Worm (Caenorhabditis elegans): Measurements from ENCODE around the gene hsd-3.
A peak's percentile ranks its signal among the peaks of the same experiment; 100 is the strongest.

Gene hsd-3

DNA sequence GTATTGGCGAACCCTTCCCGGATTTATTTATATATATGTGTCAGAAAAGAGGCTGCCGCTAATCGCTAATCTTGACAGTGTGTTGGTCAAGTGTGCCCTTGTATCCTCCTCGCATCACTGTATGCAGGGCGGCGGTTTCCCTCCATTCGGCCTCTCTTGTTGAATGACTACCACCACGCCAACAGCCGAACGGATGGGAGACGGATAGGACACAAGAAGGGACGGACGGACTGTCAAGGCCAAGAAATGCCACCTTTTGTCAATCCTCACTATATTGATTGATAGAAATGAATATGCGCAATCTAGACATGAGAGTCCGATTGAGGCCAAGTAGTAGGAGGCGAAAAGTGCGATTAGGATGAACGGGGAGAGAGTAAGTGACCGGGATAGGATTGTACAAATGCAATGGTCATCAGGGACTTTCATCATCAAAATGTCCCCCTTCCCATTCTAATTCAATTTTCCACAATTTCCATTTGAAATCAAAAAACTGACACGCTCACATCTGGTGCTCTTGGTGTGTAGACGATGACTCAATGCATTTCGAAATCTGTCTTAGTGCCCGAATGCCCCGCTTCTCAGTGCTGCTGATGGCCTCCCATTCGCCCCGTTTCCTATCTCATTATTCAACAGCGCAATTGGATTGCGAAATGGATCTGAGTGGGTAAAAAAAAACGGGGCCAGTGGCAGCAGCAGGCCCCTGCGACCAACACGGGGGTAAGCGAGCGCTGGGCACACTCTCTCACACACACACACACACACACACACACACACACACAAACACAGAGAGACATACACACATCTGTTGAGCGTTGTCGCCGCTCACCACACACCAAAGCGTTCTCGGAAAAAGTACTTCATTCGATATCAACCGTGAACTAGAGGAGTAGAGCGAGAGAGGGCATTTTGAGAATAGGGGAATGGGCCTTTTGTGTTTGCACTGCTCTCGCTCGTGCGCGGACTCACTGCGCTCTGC lies 47.1 kb upstream of the hsd-3 start (continued):
- no peak for TF ChIP-seq vab-15 (tag; optimal IDR thresholded peaks at IDR 0.05)
- TF ChIP-seq C34B4.2 (tag; optimal IDR thresholded peaks at IDR 0.05), result no peak
- TF ChIP-seq nhr-77 (tag; optimal IDR thresholded peaks at IDR 0.05), result peak; percentile 56
- TF ChIP-seq irx-1 (tag; optimal IDR thresholded peaks at IDR 0.05), result peak; percentile 39
- no peak for TF ChIP-seq mab-9 (GFP tag; IDR thresholded peaks at IDR 0.05)
- TF ChIP-seq aly-2 (tag; optimal IDR thresholded peaks at IDR 0.05), result no peak
- no peak for TF ChIP-seq zag-1 (tag; optimal IDR thresholded peaks at IDR 0.05)
- TF ChIP-seq nhr-19 (GFP tag; conservative IDR thresholded peaks at IDR 0.05), result peak; percentile 43; the same call in 1 of the 2 replicates
- TF ChIP-seq snpc-4 (tag; optimal IDR thresholded peaks at IDR 0.05), result no peak
- no peak for TF ChIP-seq mef-2 (tag; optimal IDR thresholded peaks at IDR 0.05)
- peak; percentile 48 for TF ChIP-seq nhr-20 (tag; optimal IDR thresholded peaks at IDR 0.05)
- no peak for TF ChIP-seq lir-3 (tag; optimal IDR thresholded peaks at IDR 0.05; ENCODE audit: poor library complexity)
- TF ChIP-seq zip-4 (GFP tag; optimal IDR thresholded peaks at IDR 0.05), result peak; percentile 37
- no peak for TF ChIP-seq ceh-88 (GFP tag; IDR thresholded peaks at IDR 0.05)
- no peak for TF ChIP-seq efl-3 (GFP tag; optimal IDR thresholded peaks at IDR 0.05)
- peak in 1 of 2 experiments; percentile 49 for TF ChIP-seq egl-27 (tag; optimal IDR thresholded peaks at IDR 0.05)
- no peak for TF ChIP-seq nhr-84 (tag; optimal IDR thresholded peaks at IDR 0.05)
- TF ChIP-seq ceh-90 (tag; optimal IDR thresholded peaks at IDR 0.05), result peak; percentile 17
- TF ChIP-seq pax-3 (tag; optimal IDR thresholded peaks at IDR 0.05), result no peak
- TF ChIP-seq elt-2 (tag; optimal IDR thresholded peaks at IDR 0.05), result no peak
- TF ChIP-seq lsy-2 (tag; optimal IDR thresholded peaks at IDR 0.05), result peak; percentile 42 to 65
- no peak for TF ChIP-seq fkh-10 (GFP tag; optimal IDR thresholded peaks at IDR 0.05)
- TF ChIP-seq C16A3.4 (tag; optimal IDR thresholded peaks at IDR 0.05), result peak; percentile 44
- no peak for TF ChIP-seq pqm-1 (tag; optimal IDR thresholded peaks at IDR 0.05)
- TF ChIP-seq grh-1 (GFP tag; IDR thresholded peaks at IDR 0.05), result no peak
- TF ChIP-seq hpl-2 (GFP tag; optimal IDR thresholded peaks at IDR 0.05), result no peak
- peak; percentile 63 for TF ChIP-seq skn-1 (tag; optimal IDR thresholded peaks at IDR 0.05)
- peak; percentile 81 for TF ChIP-seq jun-1 (tag; optimal IDR thresholded peaks at IDR 0.05)
- no peak for TF ChIP-seq unc-130 (tag; optimal IDR thresholded peaks at IDR 0.05)
- peak; percentile 60 for TF ChIP-seq swsn-7 (tag; optimal IDR thresholded peaks at IDR 0.05)
- TF ChIP-seq ztf-11 (tag; optimal IDR thresholded peaks at IDR 0.05), result peak in 1 of 2 experiments; percentile 54
- peak; percentile 68 for TF ChIP-seq nhr-47 (tag; optimal IDR thresholded peaks at IDR 0.05)
- peak; percentile 60 for TF ChIP-seq rnt-1 (tag; optimal IDR thresholded peaks at IDR 0.05)
- peak; percentile 49 for TF ChIP-seq ceh-8 (GFP tag; optimal IDR thresholded peaks at IDR 0.05)
- TF ChIP-seq xbp-1 (tag; optimal IDR thresholded peaks at IDR 0.05), result peak; percentile 31
- TF ChIP-seq nhr-12 (tag; optimal IDR thresholded peaks at IDR 0.05), result no peak
- TF ChIP-seq lin-13 (GFP tag; optimal IDR thresholded peaks at IDR 0.05), result no peak
- TF ChIP-seq ztf-4 (tag; optimal IDR thresholded peaks at IDR 0.05), result peak; percentile 53
- no peak for TF ChIP-seq lin-15B (tag; optimal IDR thresholded peaks at IDR 0.05)
- TF ChIP-seq tlp-1 (tag; optimal IDR thresholded peaks at IDR 0.05), result no peak
- TF ChIP-seq Y116A8C.19 (tag; optimal IDR thresholded peaks at IDR 0.05; ENCODE audit: borderline replicate concordance), result no peak
- no peak for TF ChIP-seq unc-30 (tag; optimal IDR thresholded peaks at IDR 0.05)
- TF ChIP-seq unc-98 (GFP tag; IDR thresholded peaks at IDR 0.05), result no peak
- TF ChIP-seq pag-3 (tag; optimal IDR thresholded peaks at IDR 0.05; ENCODE audit: borderline replicate concordance, insufficient read depth), result no peak
- no peak for TF ChIP-seq C04F5.9 (tag; optimal IDR thresholded peaks at IDR 0.05)
- no peak for TF ChIP-seq F16B12.6 (tag; optimal IDR thresholded peaks at IDR 0.05)
- no peak for TF ChIP-seq nhr-76 (tag; optimal IDR thresholded peaks at IDR 0.05)
- peak; percentile 22 for TF ChIP-seq nhr-11 (tag; optimal IDR thresholded peaks at IDR 0.05)
- TF ChIP-seq unc-62 (GFP tag; optimal IDR thresholded peaks at IDR 0.05), result no peak
- peak; percentile 6 for TF ChIP-seq blmp-1 (tag; optimal IDR thresholded peaks at IDR 0.05)
- peak; percentile 60 for TF ChIP-seq nhr-85 (tag)

All from whole organism, L1 larva.